Worm (Caenorhabditis elegans) whole organism, L1 larva: ENCODE results near the gene K02E11.4.

Experiments
- C04F5.9 ChIP-seq: sonication (generic microtip); optimal IDR thresholded peaks from 2 replicates; lab custom pipeline; 2016; ENCODE audit warnings: missing genetic modification characterization, missing compliant biosample characterization
- C34B4.2 ChIP-seq: sonication (generic microtip); optimal IDR thresholded peaks from 2 replicates; lab custom pipeline; 2017; ENCODE audit warnings: mild to moderate bottlenecking, missing genetic modification characterization, missing compliant biosample characterization
- F16B12.6 ChIP-seq: fragments of 150-350 bp; optimal IDR thresholded peaks from 2 replicates; lab custom pipeline; 2014; ENCODE audit warnings: missing biosample characterization, missing genetic modification characterization
- Y116A8C.19 ChIP-seq: sonication (generic microtip); optimal IDR thresholded peaks from 2 replicates; lab custom pipeline; 2016; ENCODE audit warnings: missing compliant biosample characterization, missing genetic modification characterization, borderline replicate concordance
- alr-1 ChIP-seq: fragments of 200-800 bp; sonication (Bioruptor generic); optimal IDR thresholded peaks from 2 replicates; lab custom pipeline; 2018; ENCODE audit warnings: borderline replicate concordance, mild to moderate bottlenecking, missing genetic modification characterization, missing compliant biosample characterization
- aly-2 ChIP-seq: fragments of 150-350 bp; optimal IDR thresholded peaks from 2 replicates; lab custom pipeline; 2014; ENCODE audit warnings: missing biosample characterization, missing genetic modification characterization
- ama-1 ChIP-seq: fragments of 150-350 bp; optimal IDR thresholded peaks from 2 replicates; lab custom pipeline; 2014
- blmp-1 ChIP-seq: fragments of 150-350 bp; optimal IDR thresholded peaks from 2 replicates; lab custom pipeline; 2014; ENCODE audit warnings: missing biosample characterization, missing genetic modification characterization
- ceh-63 ChIP-seq: fragments of 200-800 bp; sonication (Bioruptor generic); optimal IDR thresholded peaks from 2 replicates; lab custom pipeline; 2018; ENCODE audit warnings: mild to moderate bottlenecking, missing genetic modification characterization, missing compliant biosample characterization
- ceh-8 ChIP-seq: fragments of 200-800 bp; sonication (Bioruptor generic); optimal IDR thresholded peaks from 2 replicates; lab custom pipeline; 2018; ENCODE audit warnings: mild to moderate bottlenecking, missing genetic modification characterization, moderate library complexity, missing compliant biosample characterization
- ceh-82 ChIP-seq, 3 experiments: fragments of 150-350 bp in 1 of 3; sonication (generic microtip) in 2 of 3; optimal IDR thresholded peaks; 2 replicates each; lab custom pipeline; 2014 to 2017; ENCODE audit warnings: missing biosample characterization in 3 of 3, missing genetic modification characterization in 3 of 3
- ceh-88 ChIP-seq: fragments of 200-800 bp; sonication (Bioruptor generic); IDR thresholded peaks from 2 replicates; pipeline ENCODE4 v1.3.6; 2022; ENCODE audit warnings: missing genetic modification characterization, missing compliant biosample characterization
- ces-1 ChIP-seq: fragments of 150-350 bp; optimal IDR thresholded peaks from 2 replicates; lab custom pipeline; 2014; ENCODE audit warnings: missing biosample characterization, missing genetic modification reagents, missing genetic modification characterization
- dpl-1 ChIP-seq, 3 experiments: fragments of 150-350 bp in 2 of 3; sonication (generic microtip) in 1 of 3; optimal IDR thresholded peaks; 2 replicates each; lab custom pipeline; 2014 to 2017; ENCODE audit warnings: missing biosample characterization in 3 of 3, missing genetic modification characterization in 3 of 3, missing genetic modification reagents in 3 of 3
- dsc-1 ChIP-seq: sonication (generic microtip); optimal IDR thresholded peaks from 2 replicates; lab custom pipeline; 2016; ENCODE audit warnings: mild to moderate bottlenecking, missing genetic modification characterization, missing compliant biosample characterization
- elt-2 ChIP-seq: sonication (generic microtip); optimal IDR thresholded peaks from 2 replicates; lab custom pipeline; 2016; ENCODE audit warnings: missing genetic modification characterization, mild to moderate bottlenecking, inconsistent platforms, missing compliant biosample characterization, missing genetic modification reagents
- elt-3 ChIP-seq, 6 experiments: fragments of 150-350 bp in 1 of 6; sonication (generic microtip); optimal IDR thresholded peaks; 2 replicates each; lab custom pipeline; 2017 to 2018; ENCODE audit warnings: missing biosample characterization in 6 of 6, missing genetic modification characterization in 6 of 6, inconsistent platforms in 1 of 6
- fkh-10 ChIP-seq: sonication (generic microtip); optimal IDR thresholded peaks from 2 replicates; lab custom pipeline; 2017; ENCODE audit warnings: missing biosample characterization, missing genetic modification reagents, missing genetic modification characterization
- fos-1 ChIP-seq: fragments of 150-350 bp; optimal IDR thresholded peaks from 2 replicates; lab custom pipeline; 2014; ENCODE audit warnings: missing biosample characterization, missing genetic modification characterization
- grh-1 ChIP-seq: fragments of 200-800 bp; sonication (Bioruptor generic); IDR thresholded peaks from 2 replicates; pipeline ENCODE4 v1.3.6; 2022; ENCODE audit warnings: missing genetic modification reagents, missing genetic modification characterization, missing compliant biosample characterization
- hlh-4 ChIP-seq: sonication (generic microtip); optimal IDR thresholded peaks from 2 replicates; lab custom pipeline; 2016; ENCODE audit warnings: mild to moderate bottlenecking, missing genetic modification characterization, missing compliant biosample characterization
- hpl-2 ChIP-seq: fragments of 150-350 bp; optimal IDR thresholded peaks from 2 replicates; lab custom pipeline; 2014; ENCODE audit warnings: missing biosample characterization, missing genetic modification reagents, missing genetic modification characterization
- irx-1 ChIP-seq: sonication (generic microtip); optimal IDR thresholded peaks from 2 replicates; lab custom pipeline; 2016; ENCODE audit warnings: missing genetic modification characterization, missing compliant biosample characterization
- isw-1 ChIP-seq: fragments of 200-800 bp; sonication (Bioruptor generic); IDR thresholded peaks from 2 replicates; pipeline ENCODE4 v1.3.6; 2022; ENCODE audit warnings: missing genetic modification characterization, missing compliant biosample characterization
- jun-1 ChIP-seq: fragments of 150-350 bp; optimal IDR thresholded peaks from 2 replicates; lab custom pipeline; 2014; ENCODE audit warnings: missing biosample characterization, missing genetic modification reagents, missing genetic modification characterization
- lin-14 ChIP-seq: fragments of 200-800 bp; sonication (Bioruptor generic); optimal IDR thresholded peaks from 2 replicates; lab custom pipeline; 2018; ENCODE audit warnings: mild to moderate bottlenecking, missing genetic modification characterization, moderate library complexity, missing compliant biosample characterization
- lin-15B ChIP-seq: fragments of 150-350 bp; sonication (generic microtip); optimal IDR thresholded peaks from 3 replicates; lab custom pipeline; 2014; ENCODE audit warnings: missing biosample characterization, missing genetic modification characterization
- lin-39 ChIP-seq: fragments of 150-350 bp; optimal IDR thresholded peaks from 2 replicates; lab custom pipeline; 2014; ENCODE audit warnings: missing biosample characterization, missing genetic modification reagents, missing genetic modification characterization
- lir-3 ChIP-seq: sonication (generic microtip); optimal IDR thresholded peaks from 2 replicates; lab custom pipeline; 2016; ENCODE audit warnings: mild to moderate bottlenecking, missing genetic modification characterization, moderate library complexity, missing compliant biosample characterization; ENCODE audit not compliant: poor library complexity
- mab-9 ChIP-seq: fragments of 200-800 bp; sonication (Bioruptor generic); IDR thresholded peaks from 2 replicates; pipeline ENCODE4 v1.3.6; 2022; ENCODE audit warnings: missing genetic modification reagents, missing genetic modification characterization, missing compliant biosample characterization
- mdl-1 ChIP-seq, 2 experiments: fragments of 150-350 bp; optimal IDR thresholded peaks; 2 replicates each; lab custom pipeline; 2014 to 2017; ENCODE audit warnings: missing biosample characterization in 2 of 2, missing genetic modification characterization in 2 of 2, inconsistent platforms in 1 of 2
- mep-1 ChIP-seq: fragments of 150-350 bp; optimal IDR thresholded peaks from 2 replicates; lab custom pipeline; 2014; ENCODE audit warnings: missing biosample characterization, missing genetic modification characterization
- nhr-11 ChIP-seq: fragments of 150-350 bp; optimal IDR thresholded peaks from 2 replicates; lab custom pipeline; 2014; ENCODE audit warnings: missing biosample characterization, missing genetic modification characterization
- nhr-19 ChIP-seq: fragments of 200-800 bp; sonication (Bioruptor generic); conservative IDR thresholded peaks from 2 replicates; pipeline ENCODE4 v1.3.6; 2022; ENCODE audit warnings: missing genetic modification characterization, missing compliant biosample characterization
- nhr-237 ChIP-seq: fragments of 150-350 bp; optimal IDR thresholded peaks from 2 replicates; lab custom pipeline; 2014; ENCODE audit warnings: missing biosample characterization, missing genetic modification characterization
- nhr-28 ChIP-seq: fragments of 150-350 bp; optimal IDR thresholded peaks from 2 replicates; lab custom pipeline; 2014; ENCODE audit warnings: missing biosample characterization, missing genetic modification characterization
- nhr-47 ChIP-seq: sonication (generic microtip); optimal IDR thresholded peaks from 2 replicates; lab custom pipeline; 2016; ENCODE audit warnings: mild to moderate bottlenecking, missing genetic modification characterization, moderate library complexity, missing compliant biosample characterization
- nhr-84 ChIP-seq: sonication (generic microtip); optimal IDR thresholded peaks from 2 replicates; lab custom pipeline; 2017; ENCODE audit warnings: missing biosample characterization, missing genetic modification characterization
- nhr-85 ChIP-seq: sonication (generic microtip); peaks from one replicate; lab custom pipeline; 2016; ENCODE audit warnings: missing genetic modification characterization, inconsistent platforms, missing compliant biosample characterization
- nhr-90 ChIP-seq: sonication (generic microtip); optimal IDR thresholded peaks from 2 replicates; lab custom pipeline; 2016; ENCODE audit warnings: mild to moderate bottlenecking, missing genetic modification characterization, missing compliant biosample characterization; ENCODE audit not compliant: poor library complexity
- pax-3 ChIP-seq: fragments of 200-800 bp; sonication (Bioruptor generic); optimal IDR thresholded peaks from 2 replicates; lab custom pipeline; 2018; ENCODE audit warnings: mild to moderate bottlenecking, missing genetic modification characterization, moderate library complexity, missing compliant biosample characterization
- pqm-1 ChIP-seq: sonication (generic microtip); optimal IDR thresholded peaks from 3 replicates; lab custom pipeline; 2017; ENCODE audit warnings: missing biosample characterization, missing genetic modification characterization
- skn-1 ChIP-seq: fragments of 150-350 bp; optimal IDR thresholded peaks from 2 replicates; lab custom pipeline; 2014; ENCODE audit warnings: missing biosample characterization, missing genetic modification characterization
- sptf-1 ChIP-seq: fragments of 150-350 bp; optimal IDR thresholded peaks from 2 replicates; lab custom pipeline; 2014; ENCODE audit warnings: missing biosample characterization, missing genetic modification characterization
- sup-37 ChIP-seq: fragments of 200-800 bp; sonication (Bioruptor generic); optimal IDR thresholded peaks from 2 replicates; lab custom pipeline; 2018; ENCODE audit warnings: mild to moderate bottlenecking, missing genetic modification characterization, missing compliant biosample characterization
- swsn-7 ChIP-seq: sonication (generic microtip); optimal IDR thresholded peaks from 2 replicates; lab custom pipeline; 2016; ENCODE audit warnings: missing genetic modification characterization, missing compliant biosample characterization
- unc-130 ChIP-seq: fragments of 150-350 bp; optimal IDR thresholded peaks from 2 replicates; lab custom pipeline; 2017; ENCODE audit warnings: missing biosample characterization, missing genetic modification characterization, inconsistent platforms
- unc-86 ChIP-seq: sonication (generic microtip); optimal IDR thresholded peaks from 2 replicates; lab custom pipeline; 2016; ENCODE audit warnings: missing genetic modification characterization, missing compliant biosample characterization
- unc-98 ChIP-seq: fragments of 200-800 bp; sonication (Bioruptor generic); IDR thresholded peaks from 2 replicates; pipeline ENCODE4 v1.3.6; 2022; ENCODE audit warnings: missing genetic modification characterization, missing compliant biosample characterization
- vab-15 ChIP-seq: sonication (generic microtip); optimal IDR thresholded peaks from 2 replicates; lab custom pipeline; 2017; ENCODE audit warnings: missing genotype, mild to moderate bottlenecking, missing genetic modification characterization, missing compliant biosample characterization
- xbp-1 ChIP-seq: sonication (generic microtip); optimal IDR thresholded peaks from 2 replicates; lab custom pipeline; 2016; ENCODE audit warnings: missing genetic modification characterization, missing compliant biosample characterization
- ztf-11 ChIP-seq, 2 experiments: sonication (generic microtip); optimal IDR thresholded peaks; 2 replicates each; lab custom pipeline; 2016 to 2017; ENCODE audit warnings: missing genetic modification characterization in 2 of 2, missing biosample characterization in 1 of 2, missing compliant biosample characterization in 1 of 2
- ztf-4 ChIP-seq: fragments of 150-350 bp; optimal IDR thresholded peaks from 2 replicates; lab custom pipeline; 2014; ENCODE audit warnings: missing biosample characterization, missing genetic modification characterization

The K02E11.4 gene

DNA sequence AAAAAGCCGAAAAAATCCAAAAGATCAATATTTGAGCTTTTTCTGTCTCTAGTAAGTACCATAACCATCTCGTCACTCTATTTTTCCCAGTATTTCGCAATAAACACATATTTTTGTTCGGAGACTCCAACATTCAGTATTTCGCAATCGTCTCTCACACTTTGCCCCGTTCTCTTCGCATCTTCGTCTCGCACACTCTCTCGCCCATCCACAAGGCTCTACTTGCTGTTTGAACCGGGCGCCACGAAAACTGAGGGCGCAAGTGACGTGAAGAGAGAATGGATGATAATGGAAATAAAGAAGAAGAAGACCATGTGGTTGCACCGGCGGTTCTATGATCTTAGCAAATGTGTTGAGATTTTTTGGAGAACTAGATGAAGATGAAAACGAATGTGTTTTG, 47.8 kb downstream of the K02E11.4 start:
- TF ChIP-seq ceh-82 (tag; optimal IDR thresholded peaks at IDR 0.05; lab: Kevin White, UChicago) (peak; percentile 84 to 93 (median 90)), F16B12.6 (tag; lab: Kevin White, UChicago) (peak; percentile 21), sup-37 (GFP tag; lab: Kevin White, UChicago) (peak; percentile 58), unc-86 (tag; lab: Kevin White, UChicago) (peak; percentile 57), lin-39 (tag; lab: Kevin White, UChicago) (peak; percentile 57), C04F5.9 (peak; percentile 31), lin-14 (GFP tag; lab: Kevin White, UChicago) (peak; percentile 99), C34B4.2 (no peak), nhr-237 (peak; percentile 93), mep-1 (tag; lab: Kevin White, UChicago) (peak; percentile 96), vab-15 (tag; lab: Kevin White, UChicago) (no peak), ztf-4 (tag; lab: Kevin White, UChicago) (peak; percentile 90), nhr-90 (tag; lab: Kevin White, UChicago) (peak; percentile 90), pqm-1 (tag; lab: Kevin White, UChicago) (no peak), alr-1 (no peak), nhr-47 (tag; lab: Kevin White, UChicago) (peak; percentile 91), grh-1 (GFP tag; lab: Robert Waterston, UW) (peak; percentile 30; the same call in 1 of the 2 replicates), unc-98 (GFP tag; lab: Robert Waterston, UW) (peak; percentile 74), hpl-2 (GFP tag; lab: Kevin White, UChicago) (peak; percentile 85), nhr-19 (peak; percentile 90), dsc-1 (peak; percentile 81), elt-2 (tag; lab: Kevin White, UChicago) (peak; percentile 69), lin-15B (tag; lab: Kevin White, UChicago) (peak; percentile 65), pax-3 (tag; lab: Kevin White, UChicago) (peak; percentile 92), unc-130 (peak; percentile 50), irx-1 (peak; percentile 85), dpl-1 (GFP tag; optimal IDR thresholded peaks at IDR 0.05; lab: Kevin White, UChicago) (peak; percentile 54 to 66 (median 62)), hlh-4 (no peak), mab-9 (peak; percentile 59; the same call in 1 of the 2 replicates), xbp-1 (tag; lab: Kevin White, UChicago) (peak; percentile 87), ces-1 (GFP tag; lab: Kevin White, UChicago) (no peak), ztf-11 (tag; optimal IDR thresholded peaks at IDR 0.05; lab: Kevin White, UChicago) (peak in 1 of 2 experiments; percentile 58), nhr-28 (tag; lab: Kevin White, UChicago) (peak; percentile 64), fkh-10 (peak; percentile 0), nhr-84 (tag; lab: Kevin White, UChicago) (no peak), aly-2 (tag; lab: Kevin White, UChicago) (peak; percentile 71), elt-3 (tag; optimal IDR thresholded peaks at IDR 0.05; lab: Kevin White, UChicago) (peak in 3 of 6 experiments; percentile 56 to 92 (median 67)), ama-1 (lab: Kevin White, UChicago) (peak; percentile 40), ceh-88 (GFP tag; lab: Robert Waterston, UW) (peak; percentile 51; the same call in 1 of the 2 replicates), swsn-7 (tag; lab: Kevin White, UChicago) (peak; percentile 91), blmp-1 (peak; percentile 79), lir-3 (tag; lab: Kevin White, UChicago) (peak; percentile 79), ceh-63 (GFP tag; lab: Kevin White, UChicago) (no peak), ceh-8 (GFP tag; lab: Kevin White, UChicago) (peak; percentile 34), isw-1 (peak; percentile 84), mdl-1 (tag; optimal IDR thresholded peaks at IDR 0.05; lab: Kevin White, UChicago) (peak in 1 of 2 experiments; percentile 96), nhr-85 (peak; percentile 91), Y116A8C.19 (tag; lab: Kevin White, UChicago) (no peak), skn-1 (tag; lab: Kevin White, UChicago) (peak; percentile 98), sptf-1 (no peak), fos-1 (tag; lab: Kevin White, UChicago) (peak; percentile 64), nhr-11 (tag; lab: Kevin White, UChicago) (peak; percentile 93), jun-1 (tag; lab: Kevin White, UChicago) (peak; percentile 85)
